Worm (Caenorhabditis elegans) whole organism, late embryonic: Measurements from ENCODE around the gene srg-6.

Experiments used
- F13H6.1 ChIP-seq: sonication (generic microtip); optimal IDR thresholded peaks from 2 replicates; lab custom pipeline; 2016; ENCODE audit warnings: missing genetic modification characterization, missing compliant biosample characterization
- K09A11.1 ChIP-seq: sonication (generic microtip); optimal IDR thresholded peaks from 2 replicates; lab custom pipeline; 2017; ENCODE audit warnings: antibody characterized with exemption, mild to moderate bottlenecking, missing genetic modification characterization, missing compliant biosample characterization; ENCODE audit not compliant: insufficient read depth
- Y22D7AL.16 ChIP-seq: sonication (generic microtip); optimal IDR thresholded peaks from 2 replicates; lab custom pipeline; 2016; ENCODE audit warnings: missing genetic modification characterization, missing compliant biosample characterization
- ahr-1 ChIP-seq: sonication (generic microtip); optimal IDR thresholded peaks from 2 replicates; lab custom pipeline; 2016; ENCODE audit warnings: missing genetic modification characterization, missing compliant biosample characterization
- dmd-4 ChIP-seq: sonication (generic microtip); optimal IDR thresholded peaks from 2 replicates; lab custom pipeline; 2016; ENCODE audit warnings: borderline replicate concordance, missing genetic modification characterization, missing compliant biosample characterization
- dve-1 ChIP-seq: sonication (generic microtip); optimal IDR thresholded peaks from 2 replicates; lab custom pipeline; 2017; ENCODE audit warnings: antibody characterized with exemption, mild to moderate bottlenecking, missing genetic modification characterization, missing compliant biosample characterization
- fkh-10 ChIP-seq: fragments of 150-350 bp; optimal IDR thresholded peaks from 2 replicates; lab custom pipeline; 2014; ENCODE audit warnings: missing biosample characterization, missing genetic modification reagents, missing genetic modification characterization
- hlh-6 ChIP-seq: sonication (generic microtip); optimal IDR thresholded peaks from 2 replicates; lab custom pipeline; 2016; ENCODE audit warnings: missing genotype, missing genetic modification characterization, missing compliant biosample characterization
- nhr-11 ChIP-seq: fragments of 150-350 bp; optimal IDR thresholded peaks from 2 replicates; lab custom pipeline; 2014; ENCODE audit warnings: missing biosample characterization, missing genetic modification characterization
- nhr-232 ChIP-seq: sonication (generic microtip); optimal IDR thresholded peaks from 2 replicates; lab custom pipeline; 2016; ENCODE audit warnings: missing genetic modification characterization, missing compliant biosample characterization
- npax-4 ChIP-seq: sonication (generic microtip); optimal IDR thresholded peaks from 2 replicates; lab custom pipeline; 2016; ENCODE audit warnings: missing genetic modification characterization, missing compliant biosample characterization
- pha-4 ChIP-seq: fragments of 150-350 bp; optimal IDR thresholded peaks from 2 replicates; lab custom pipeline; 2018; ENCODE audit warnings: missing biosample characterization, missing genetic modification reagents, missing genetic modification characterization
- tbx-2 ChIP-seq: sonication (generic microtip); optimal IDR thresholded peaks from 2 replicates; lab custom pipeline; 2016; ENCODE audit warnings: missing genetic modification characterization, missing compliant biosample characterization

DNA sequence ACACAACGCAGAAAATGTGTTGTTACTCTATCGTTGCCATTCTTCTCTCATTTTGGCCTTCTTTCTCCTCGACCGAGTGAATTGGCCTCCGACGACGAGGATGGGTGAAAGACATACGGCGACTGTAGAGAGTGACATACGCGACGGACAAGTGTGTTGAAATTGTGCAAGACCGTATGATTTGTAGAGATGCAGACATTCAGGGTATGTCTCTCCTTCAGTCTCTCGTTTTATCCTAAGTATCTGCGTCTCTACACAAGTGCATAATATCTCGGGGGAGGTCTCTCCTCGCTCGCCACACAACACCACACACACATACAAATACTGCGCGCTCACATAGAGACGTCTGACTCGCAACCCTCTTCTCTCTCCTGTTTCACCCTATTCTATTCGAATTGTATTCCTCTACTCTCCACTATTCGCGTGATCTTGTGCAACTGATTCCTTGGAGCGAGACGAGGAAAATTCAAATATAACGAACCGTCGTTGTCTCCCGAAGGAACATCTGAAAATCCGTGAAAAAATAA lies 14.3 kb upstream of the srg-6 start, which contains the start of gene hmg-1.2:
- TF ChIP-seq hlh-6 = no peak
- TF ChIP-seq pha-4 = no peak
- no peak for TF ChIP-seq Y22D7AL.16 (tag; lab: Kevin White, UChicago)
- no peak for TF ChIP-seq nhr-11 (tag; lab: Kevin White, UChicago)
- peak; percentile 51 for TF ChIP-seq tbx-2 (tag; lab: Kevin White, UChicago)
- TF ChIP-seq dmd-4 (tag; lab: Kevin White, UChicago) = no peak
- no peak for TF ChIP-seq ahr-1 (tag; lab: Kevin White, UChicago)
- TF ChIP-seq F13H6.1 (tag; lab: Kevin White, UChicago) = no peak
- no peak for TF ChIP-seq fkh-10
- no peak for TF ChIP-seq nhr-232 (tag; lab: Kevin White, UChicago)
- no peak for TF ChIP-seq npax-4 (tag; lab: Kevin White, UChicago)
- no peak for TF ChIP-seq K09A11.1 (tag; lab: Kevin White, UChicago)
- no peak for TF ChIP-seq dve-1 (tag; lab: Kevin White, UChicago)
